Worm (Caenorhabditis elegans): Measurements from ENCODE around the gene Y43F8C.13.
A peak's percentile ranks its signal among the peaks of the same experiment; 100 is the strongest.

Y43F8C.13 gene

DNA sequence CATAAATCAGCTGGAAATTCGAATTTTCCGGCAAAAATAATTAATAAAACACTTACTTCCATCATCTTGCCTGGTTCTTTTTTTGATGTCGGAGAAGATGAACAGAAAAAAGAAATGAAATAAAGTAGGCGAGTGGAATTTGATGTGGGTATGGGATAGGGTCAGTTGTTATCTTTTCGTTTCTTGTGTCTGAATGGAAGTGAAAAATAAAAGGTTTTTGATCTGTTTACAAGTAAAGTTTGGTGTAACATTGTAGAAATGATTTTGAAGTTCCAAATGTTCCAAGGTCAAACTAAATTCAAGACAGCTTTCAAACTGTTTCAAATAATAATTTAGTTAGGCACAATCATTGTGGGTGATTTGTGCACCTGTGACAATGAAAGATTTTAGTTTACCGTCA lies 40.3 kb upstream of the Y43F8C.13 start, which contains the start of gene W04E12.7:
TSS of gene W04E12.7 (minus strand) at position 101 of the 400 bp plus-strand sequence.
- no peak for TF ChIP-seq nhr-84 (tag; optimal IDR thresholded peaks at IDR 0.05)

DNA sequence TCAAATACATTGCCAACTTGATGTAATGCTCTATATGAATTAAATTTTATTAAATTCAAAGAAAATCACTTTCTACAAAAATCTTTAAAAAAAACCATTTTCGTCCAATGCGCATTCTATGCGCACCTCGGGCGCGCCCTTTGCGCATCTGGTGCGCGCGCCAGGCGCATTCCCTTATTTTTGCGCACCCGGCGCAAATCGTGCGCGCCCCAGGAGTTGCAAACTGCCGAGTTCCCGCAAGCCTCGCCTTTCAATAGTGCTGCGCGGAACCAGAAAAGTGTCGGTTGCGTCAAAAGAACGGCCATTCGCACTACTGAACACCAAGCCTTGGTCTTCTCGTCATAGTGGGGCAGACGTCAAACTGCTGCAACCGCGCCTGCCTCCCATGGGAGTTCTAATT lies 36.5 kb upstream of the Y43F8C.13 start:
- TF ChIP-seq mab-9 (GFP tag; IDR thresholded peaks at IDR 0.05) = no peak
- TF ChIP-seq efl-1 (optimal IDR thresholded peaks at IDR 0.05) = no peak
- peak in 1 of 2 experiments; percentile 6 for TF ChIP-seq efl-1 (GFP tag; optimal IDR thresholded peaks at IDR 0.05 in 1 of 2)

DNA sequence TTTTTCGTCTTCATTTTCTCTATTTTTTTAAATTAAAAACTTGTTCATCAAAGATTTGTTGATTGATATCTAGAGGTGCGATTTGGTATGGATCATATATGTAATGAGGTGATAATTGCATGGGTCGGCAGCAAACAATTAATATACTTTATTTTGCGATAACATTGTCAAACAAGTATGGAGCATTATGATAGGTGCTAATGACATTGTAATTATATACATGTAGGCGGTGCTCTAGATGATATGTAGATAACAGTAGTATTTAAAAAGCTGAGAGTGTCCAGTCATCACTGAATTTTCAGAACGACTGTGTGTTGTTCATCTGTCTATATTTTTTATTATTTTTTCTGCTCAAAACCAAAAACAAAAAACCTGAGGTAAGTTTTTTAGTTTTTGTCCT lies 33.1 kb upstream of the Y43F8C.13 start, which contains the start of gene Y116F11A.1:
TSS of gene Y116F11A.1 (plus strand) at position 301 of the 400 bp plus-strand sequence.
- no peak for TF ChIP-seq hpl-2 (GFP tag; optimal IDR thresholded peaks at IDR 0.05)
- no peak for TF ChIP-seq lin-15B (tag; optimal IDR thresholded peaks at IDR 0.05)
- no peak for TF ChIP-seq sox-4 (tag; optimal IDR thresholded peaks at IDR 0.05)
- TF ChIP-seq F16B12.6 (tag; optimal IDR thresholded peaks at IDR 0.05) = no peak
- no peak for TF ChIP-seq lsy-2 (tag; optimal IDR thresholded peaks at IDR 0.05)
- no peak for TF ChIP-seq ceh-82 (tag; optimal IDR thresholded peaks at IDR 0.05)
- TF ChIP-seq ztf-11 (tag; optimal IDR thresholded peaks at IDR 0.05) = no peak
- no peak for TF ChIP-seq unc-86 (tag; optimal IDR thresholded peaks at IDR 0.05)
- no peak for TF ChIP-seq alr-1 (tag; optimal IDR thresholded peaks at IDR 0.05; ENCODE audit: borderline replicate concordance)
- TF ChIP-seq ceh-90 (tag; optimal IDR thresholded peaks at IDR 0.05) = no peak

DNA sequence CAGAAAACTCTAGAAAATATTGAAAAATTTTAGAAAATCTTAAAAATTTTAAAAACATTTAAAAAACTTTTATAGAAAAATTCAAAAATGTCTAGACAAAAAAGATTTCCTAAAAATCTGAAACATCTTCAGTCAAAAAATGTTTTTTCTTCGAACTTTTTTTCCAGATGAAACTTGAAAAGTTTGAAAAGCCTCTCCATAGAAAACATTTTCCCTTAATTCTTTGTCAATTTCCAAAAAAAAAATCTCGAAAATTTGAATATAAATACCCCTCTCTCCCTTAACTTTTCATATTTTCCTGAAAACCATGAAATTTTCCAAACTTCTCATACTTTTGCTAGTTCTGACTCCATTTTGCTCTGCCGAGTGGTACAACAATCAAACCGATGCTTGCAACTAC lies 31.5 kb upstream of the Y43F8C.13 start, which contains the start of gene Y116F11A.3:
TSS of gene Y116F11A.3 (plus strand) at position 301 of the 400 bp plus-strand sequence.
- TF ChIP-seq efl-1 (optimal IDR thresholded peaks at IDR 0.05) = no peak
- TF ChIP-seq efl-1 (GFP tag; optimal IDR thresholded peaks at IDR 0.05 in 1 of 2) = no peak
- no peak for TF ChIP-seq irx-1 (tag; optimal IDR thresholded peaks at IDR 0.05)
- TF ChIP-seq isw-1 (GFP tag; IDR thresholded peaks at IDR 0.05) = no peak
- TF ChIP-seq aha-1 (tag; optimal IDR thresholded peaks at IDR 0.05) = no peak
- TF ChIP-seq ama-1 (optimal IDR thresholded peaks at IDR 0.05) = no peak
- TF ChIP-seq vab-15 (tag; optimal IDR thresholded peaks at IDR 0.05) = no peak
- no peak for TF ChIP-seq nhr-237 (tag; optimal IDR thresholded peaks at IDR 0.05)
- TF ChIP-seq lin-15B (tag; optimal IDR thresholded peaks at IDR 0.05) = no peak
- no peak for TF ChIP-seq elt-2 (tag; optimal IDR thresholded peaks at IDR 0.05)
- TF ChIP-seq zag-1 (tag; optimal IDR thresholded peaks at IDR 0.05) = no peak
- no peak for TF ChIP-seq nhr-28 (tag; optimal IDR thresholded peaks at IDR 0.05)
- TF ChIP-seq nhr-20 (tag; optimal IDR thresholded peaks at IDR 0.05) = no peak
- no peak for TF ChIP-seq nhr-90 (tag; optimal IDR thresholded peaks at IDR 0.05; ENCODE audit: poor library complexity)
- TF ChIP-seq ceh-63 (GFP tag; optimal IDR thresholded peaks at IDR 0.05) = no peak

DNA sequence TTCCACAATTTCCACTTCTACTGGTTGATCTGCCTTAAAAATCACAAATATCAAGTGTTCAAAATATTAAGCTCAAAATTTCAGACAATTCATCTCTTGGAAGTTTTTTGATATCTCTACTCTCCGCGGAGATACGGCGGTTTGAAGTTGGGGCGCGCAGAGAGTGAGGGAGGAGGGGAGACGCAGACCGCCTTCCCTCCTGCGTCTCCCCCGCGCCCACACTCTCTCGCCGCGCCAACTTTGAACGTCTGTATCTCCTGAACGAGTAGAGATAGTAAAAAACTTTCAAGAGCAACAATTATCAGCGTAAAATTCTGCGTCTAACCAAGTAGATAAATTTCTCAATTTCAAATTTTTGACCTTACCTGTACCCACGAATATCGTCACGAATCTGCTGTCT lies 30.8 kb upstream of the Y43F8C.13 start:
- TF ChIP-seq blmp-1 (tag; optimal IDR thresholded peaks at IDR 0.05) (no peak), grh-1 (GFP tag; IDR thresholded peaks at IDR 0.05) (no peak), lin-39 (tag; optimal IDR thresholded peaks at IDR 0.05) (no peak), sox-4 (tag; optimal IDR thresholded peaks at IDR 0.05) (no peak), mep-1 (tag; optimal IDR thresholded peaks at IDR 0.05) (no peak), nhr-237 (tag; optimal IDR thresholded peaks at IDR 0.05) (no peak), ceh-63 (GFP tag; optimal IDR thresholded peaks at IDR 0.05) (no peak), ceh-90 (tag; optimal IDR thresholded peaks at IDR 0.05) (no peak), alr-1 (tag; optimal IDR thresholded peaks at IDR 0.05; ENCODE audit: borderline replicate concordance) (no peak)

DNA sequence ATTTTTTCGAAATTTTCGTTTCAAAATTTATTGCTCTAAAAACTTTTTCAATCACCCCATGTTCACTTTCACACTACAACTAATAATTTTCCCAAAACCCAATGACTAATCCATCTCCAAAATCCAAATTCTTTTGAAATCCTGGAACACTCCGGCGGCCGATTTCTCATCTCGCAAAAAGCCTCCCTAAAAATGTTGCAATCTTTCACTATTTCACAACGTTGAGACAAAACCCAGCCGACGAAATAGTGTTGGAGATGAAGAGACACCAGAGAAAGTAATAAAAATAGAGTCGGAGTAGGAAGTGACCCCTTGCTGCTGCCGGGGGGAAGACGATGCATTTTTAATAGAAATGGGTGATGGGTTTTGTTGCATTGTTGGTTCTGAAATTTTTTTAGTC lies 27.4 kb upstream of the Y43F8C.13 start:
- TF ChIP-seq nhr-85 (tag) (peak; percentile 31), ceh-82 (tag; optimal IDR thresholded peaks at IDR 0.05) (peak in 2 of 3 experiments; percentile 3 to 4), sup-37 (GFP tag; optimal IDR thresholded peaks at IDR 0.05) (no peak), hpl-2 (GFP tag; optimal IDR thresholded peaks at IDR 0.05) (no peak), aly-2 (tag; optimal IDR thresholded peaks at IDR 0.05) (no peak), unc-86 (tag; optimal IDR thresholded peaks at IDR 0.05) (peak; percentile 19), dpl-1 (GFP tag; optimal IDR thresholded peaks at IDR 0.05) (no peak), rnt-1 (tag; optimal IDR thresholded peaks at IDR 0.05) (peak; percentile 40), zip-4 (GFP tag; optimal IDR thresholded peaks at IDR 0.05) (no peak), unc-98 (GFP tag; IDR thresholded peaks at IDR 0.05) (no peak), pqm-1 (tag; optimal IDR thresholded peaks at IDR 0.05) (no peak)
